Fruit fly (Drosophila melanogaster) whole organism, embryonic: Measurements from ENCODE around the gene Ns1.

Experiments
- BEAF-32 ChIP-seq: fragments of 200-800 bp; sonication (Bioruptor generic); optimal IDR thresholded peaks from 3 replicates; lab custom pipeline; 2017; ENCODE audit warnings: missing biosample characterization, missing genetic modification characterization, mild to moderate bottlenecking, moderate library complexity, missing genetic modification reagents
- C15 ChIP-seq: fragments of 200-800 bp; sonication (Bioruptor generic); IDR thresholded peaks from 3 replicates; pipeline ENCODE4 v1.3.6; 2022; ENCODE audit warnings: missing biosample characterization, missing genetic modification characterization
- CG10543 ChIP-seq: fragments of 200-800 bp; sonication (Bioruptor generic); optimal IDR thresholded peaks from 3 replicates; lab custom pipeline; 2017; ENCODE audit warnings: missing biosample characterization, mild to moderate bottlenecking, missing genetic modification characterization, moderate library complexity
- CG10654 ChIP-seq: fragments of 200-800 bp; sonication (Bioruptor generic); optimal IDR thresholded peaks from 2 replicates; lab custom pipeline; 2016; ENCODE audit warnings: missing biosample characterization, missing genetic modification characterization
- CG13287 ChIP-seq: fragments of 200-800 bp; sonication (Bioruptor generic); IDR thresholded peaks from 2 replicates; pipeline ENCODE4 v1.3.6; 2022; ENCODE audit warnings: missing biosample characterization, missing genetic modification characterization; ENCODE audit not compliant: partially characterized antibody
- CG1602 ChIP-seq: fragments of 200-800 bp; sonication (Bioruptor generic); optimal IDR thresholded peaks from 3 replicates; lab custom pipeline; 2016; ENCODE audit warnings: missing biosample characterization, missing genetic modification characterization
- CG1647 ChIP-seq: fragments of 200-800 bp; sonication (Bioruptor generic); optimal IDR thresholded peaks from 3 replicates; lab custom pipeline; 2016; ENCODE audit warnings: missing biosample characterization, missing genetic modification characterization
- CG17359 ChIP-seq: fragments of 200-800 bp; sonication (Bioruptor generic); optimal IDR thresholded peaks from 3 replicates; lab custom pipeline; 2018; ENCODE audit warnings: missing biosample characterization, mild to moderate bottlenecking, missing genetic modification characterization, moderate library complexity
- CG17829 ChIP-seq: fragments of 200-800 bp; optimal IDR thresholded peaks from 2 replicates; lab custom pipeline; 2019; ENCODE audit warnings: missing biosample characterization, mild to moderate bottlenecking, missing genetic modification characterization, moderate library complexity
- CG17912 ChIP-seq: fragments of 200-800 bp; sonication (Bioruptor generic); optimal IDR thresholded peaks from 2 replicates; lab custom pipeline; 2018; ENCODE audit warnings: missing biosample characterization, mild to moderate bottlenecking, missing genetic modification characterization
- CG18011 ChIP-seq: fragments of 200-800 bp; sonication (Bioruptor generic); optimal IDR thresholded peaks from 2 replicates; lab custom pipeline; 2017; ENCODE audit warnings: missing biosample characterization, missing genetic modification characterization, mild to moderate bottlenecking, moderate library complexity, missing genotype
- CG2120 ChIP-seq: fragments of 200-800 bp; sonication (Bioruptor generic); optimal IDR thresholded peaks from 3 replicates; lab custom pipeline; 2016; ENCODE audit warnings: missing biosample characterization, missing genetic modification characterization
- CG3281 ChIP-seq: fragments of 200-800 bp; sonication (Bioruptor generic); optimal IDR thresholded peaks from 3 replicates; lab custom pipeline; 2017; ENCODE audit warnings: missing biosample characterization, mild to moderate bottlenecking, missing genetic modification characterization
- CG33557 ChIP-seq: fragments of 200-800 bp; sonication (Bioruptor generic); optimal IDR thresholded peaks from 2 replicates; lab custom pipeline; 2019; ENCODE audit warnings: missing biosample characterization, mild to moderate bottlenecking, missing genetic modification characterization, moderate library complexity
- CG3407 ChIP-seq: fragments of 200-800 bp; sonication (Bioruptor generic); optimal IDR thresholded peaks from 2 replicates; lab custom pipeline; 2018; ENCODE audit warnings: missing biosample characterization, mild to moderate bottlenecking, missing genetic modification characterization
- CG34224 ChIP-seq: fragments of 200-800 bp; sonication (Bioruptor generic); IDR thresholded peaks from 3 replicates; pipeline ENCODE4 v1.3.6; 2022; ENCODE audit warnings: missing biosample characterization, missing genetic modification characterization; ENCODE audit not compliant: partially characterized antibody
- CG34376 ChIP-seq: fragments of 200-800 bp; sonication (Bioruptor generic); optimal IDR thresholded peaks from 2 replicates; lab custom pipeline; 2018; ENCODE audit warnings: missing biosample characterization, mild to moderate bottlenecking, missing genetic modification characterization
- CG4617 ChIP-seq: fragments of 200-800 bp; sonication (Bioruptor generic); optimal IDR thresholded peaks from 3 replicates; lab custom pipeline; 2016; ENCODE audit warnings: missing biosample characterization, missing genetic modification characterization, borderline replicate concordance
- CG7271 ChIP-seq: fragments of 200-800 bp; sonication (Bioruptor generic); optimal IDR thresholded peaks from 2 replicates; lab custom pipeline; 2018; ENCODE audit warnings: missing biosample characterization, mild to moderate bottlenecking, missing genetic modification characterization, moderate library complexity
- CG8290 ChIP-seq, 3 experiments: fragments of 200-800 bp; sonication (Bioruptor generic); optimal IDR thresholded peaks; 2 replicates each; lab custom pipeline; 2016 to 2019; ENCODE audit warnings: missing biosample characterization in 3 of 3, missing genetic modification characterization in 3 of 3, mild to moderate bottlenecking in 2 of 3, moderate library complexity in 1 of 3
- CG8765 ChIP-seq: fragments of 200-800 bp; sonication (Bioruptor generic); IDR thresholded peaks from 2 replicates; pipeline ENCODE4 v1.3.6; 2022; ENCODE audit warnings: missing biosample characterization, missing genetic modification characterization
- CHES-1-like ChIP-seq: fragments of 200-800 bp; sonication (Bioruptor generic); optimal IDR thresholded peaks from 2 replicates; lab custom pipeline; 2016; ENCODE audit warnings: missing biosample characterization, missing genetic modification characterization
- Deaf1 ChIP-seq: fragments of 200-800 bp; optimal IDR thresholded peaks from 3 replicates; lab custom pipeline; 2019; ENCODE audit warnings: missing biosample characterization, mild to moderate bottlenecking, missing genetic modification characterization, moderate library complexity
- Dek ChIP-seq: fragments of 200-800 bp; sonication (Bioruptor generic); optimal IDR thresholded peaks from 3 replicates; lab custom pipeline; 2019; ENCODE audit warnings: missing biosample characterization, mild to moderate bottlenecking, missing genetic modification characterization, moderate library complexity
- Dll ChIP-seq: fragments of 200-800 bp; sonication (Bioruptor generic); IDR thresholded peaks from 4 replicates; pipeline ENCODE4 v1.3.6; 2022; ENCODE audit warnings: missing biosample characterization, missing genetic modification characterization; ENCODE audit not compliant: partially characterized antibody
- Dp ChIP-seq: fragments of 200-800 bp; sonication (Bioruptor generic); optimal IDR thresholded peaks from 2 replicates; lab custom pipeline; 2018; ENCODE audit warnings: missing biosample characterization, mild to moderate bottlenecking, missing genetic modification characterization, moderate library complexity
- E2f2 ChIP-seq: fragments of 200-800 bp; sonication (Bioruptor generic); IDR thresholded peaks from 2 replicates; pipeline ENCODE4 v1.3.6; 2022; ENCODE audit warnings: missing biosample characterization, missing genetic modification characterization
- Gsc ChIP-seq: fragments of 200-800 bp; sonication (Bioruptor generic); IDR thresholded peaks from 2 replicates; pipeline ENCODE4 v1.3.6; 2022; ENCODE audit warnings: missing biosample characterization, missing genetic modification characterization
- Hand ChIP-seq: fragments of 200-800 bp; sonication (Bioruptor generic); optimal IDR thresholded peaks from 2 replicates; lab custom pipeline; 2017; ENCODE audit warnings: mild to moderate bottlenecking, missing biosample characterization, missing genetic modification reagents, missing genetic modification characterization
- Pdp1 ChIP-seq, 2 experiments: fragments of 200-800 bp; sonication (Bioruptor generic); optimal IDR thresholded peaks; 3 replicates each; lab custom pipeline; 2016; ENCODE audit warnings: missing biosample characterization in 2 of 2, missing genetic modification characterization in 2 of 2, mild to moderate bottlenecking in 1 of 2, moderate library complexity in 1 of 2
- Sox100B ChIP-seq: fragments of 200-800 bp; sonication (Bioruptor generic); optimal IDR thresholded peaks from 3 replicates; lab custom pipeline; 2018; ENCODE audit warnings: missing biosample characterization, mild to moderate bottlenecking, missing genetic modification characterization
- amos ChIP-seq: fragments of 200-800 bp; sonication (Bioruptor generic); IDR thresholded peaks from 2 replicates; pipeline ENCODE4 v1.3.6; 2022; ENCODE audit warnings: missing biosample characterization, missing genetic modification characterization; ENCODE audit not compliant: partially characterized antibody
- ap ChIP-seq: fragments of 200-800 bp; sonication (Bioruptor generic); IDR thresholded peaks from 2 replicates; pipeline ENCODE4 v1.3.6; 2022; ENCODE audit warnings: missing biosample characterization, missing genetic modification characterization
- bigmax ChIP-seq: fragments of 200-800 bp; sonication (Bioruptor generic); optimal IDR thresholded peaks from 2 replicates; lab custom pipeline; 2018; ENCODE audit warnings: missing biosample characterization, mild to moderate bottlenecking, missing genetic modification characterization
- br ChIP-seq: fragments of >200 bp; optimal IDR thresholded peaks from 2 replicates; lab custom pipeline; 2017
- cwo ChIP-seq: fragments of 200-800 bp; sonication (Bioruptor generic); optimal IDR thresholded peaks from 3 replicates; lab custom pipeline; 2017; ENCODE audit warnings: missing biosample characterization, missing genetic modification characterization, mild to moderate bottlenecking, moderate library complexity, missing genetic modification reagents
- danr ChIP-seq: fragments of 200-800 bp; sonication (Bioruptor generic); IDR thresholded peaks from 2 replicates; pipeline ENCODE4 v1.3.6; 2022; ENCODE audit warnings: missing biosample characterization, missing genetic modification characterization
- gce ChIP-seq: fragments of 200-800 bp; sonication (Bioruptor generic); IDR thresholded peaks from 3 replicates; pipeline ENCODE4 v1.3.6; 2022; ENCODE audit warnings: missing biosample characterization, missing genetic modification characterization
- grn ChIP-seq: fragments of 200-800 bp; sonication (Bioruptor generic); optimal IDR thresholded peaks from 3 replicates; lab custom pipeline; 2017; ENCODE audit warnings: missing biosample characterization, missing genetic modification characterization
- hbn ChIP-seq: fragments of 200-800 bp; sonication (Bioruptor generic); IDR thresholded peaks from 2 replicates; pipeline ENCODE4 v1.3.6; 2022; ENCODE audit warnings: missing biosample characterization, missing genetic modification characterization; ENCODE audit not compliant: partially characterized antibody
- her ChIP-seq: fragments of 200-800 bp; sonication (Bioruptor generic); optimal IDR thresholded peaks from 2 replicates; lab custom pipeline; 2016; ENCODE audit warnings: missing biosample characterization, missing genetic modification characterization
- mld ChIP-seq: fragments of 200-800 bp; sonication (Bioruptor generic); IDR thresholded peaks from 3 replicates; pipeline ENCODE4 v1.3.6; 2022; ENCODE audit warnings: missing biosample characterization, missing genetic modification characterization; ENCODE audit not compliant: partially characterized antibody
- odd ChIP-seq: fragments of 200-800 bp; sonication (Bioruptor generic); optimal IDR thresholded peaks from 2 replicates; lab custom pipeline; 2017; ENCODE audit warnings: missing biosample characterization, mild to moderate bottlenecking, missing genetic modification characterization
- org-1 ChIP-seq: fragments of 200-800 bp; sonication (Bioruptor generic); optimal IDR thresholded peaks from 2 replicates; lab custom pipeline; 2017; ENCODE audit warnings: missing biosample characterization, missing genetic modification characterization
- psq ChIP-seq: fragments of 200-800 bp; sonication (Bioruptor generic); optimal IDR thresholded peaks from 2 replicates; lab custom pipeline; 2017; ENCODE audit warnings: missing biosample characterization, missing genetic modification characterization
- ttk ChIP-seq: fragments of 200-800 bp; sonication (Bioruptor generic); IDR thresholded peaks from 2 replicates; pipeline ENCODE4 v2.1.2; 2022; ENCODE audit warnings: missing biosample characterization, missing genetic modification characterization
- vnd ChIP-seq: fragments of 200-800 bp; sonication (Bioruptor generic); IDR thresholded peaks from 3 replicates; pipeline ENCODE4 v1.3.6; 2022; ENCODE audit warnings: missing biosample characterization, missing genetic modification characterization; ENCODE audit not compliant: partially characterized antibody
- zen2 ChIP-seq: fragments of 200-800 bp; sonication (Bioruptor generic); IDR thresholded peaks from 3 replicates; pipeline ENCODE4 v1.3.6; 2022; ENCODE audit warnings: missing biosample characterization, missing genetic modification characterization; ENCODE audit not compliant: partially characterized antibody

Ns1 gene

dm6 chr3R:17085029-17085807 is 12.7 kb upstream of the Ns1 start, which contains the start of gene GckIII (continued):
- TF ChIP-seq CHES-1-like (GFP tag; lab: Kevin White, UChicago) (no peak), CG2120 (no peak), grn (GFP tag; lab: Kevin White, UChicago) (peak; percentile 86), CG17359 (peak; percentile 17), br (no peak), CG17912 (GFP tag; lab: Kevin White, UChicago) (no peak), zen2 (GFP tag; lab: Robert Waterston, UW) (peak; percentile 89), CG8765 (no peak), C15 (GFP tag; lab: Robert Waterston, UW) (no peak), CG34376 (GFP tag; lab: Kevin White, UChicago) (no peak), danr (GFP tag; lab: Robert Waterston, UW) (no peak), CG17829 (tag; lab: Kevin White, UChicago) (peak; percentile 22), vnd (GFP tag; lab: Robert Waterston, UW) (peak; percentile 66), ttk (no peak), CG3281 (GFP tag; lab: Kevin White, UChicago) (no peak), amos (GFP tag; lab: Robert Waterston, UW) (peak; percentile 79), Dll (peak; percentile 89), Dp (peak; percentile 51), CG10654 (GFP tag; lab: Kevin White, UChicago) (no peak), Dek (tag; lab: Kevin White, UChicago) (no peak), E2f2 (GFP tag; lab: Robert Waterston, UW) (peak; percentile 51; the same call in 1 of the 2 replicates), CG33557 (GFP tag; lab: Kevin White, UChicago) (no peak), CG8290 (GFP tag; optimal IDR thresholded peaks at IDR 0.05; lab: Kevin White, UChicago) (no peak), CG8290 (tag; optimal IDR thresholded peaks at IDR 0.05; lab: Kevin White, UChicago) (no peak), Deaf1 (tag; lab: Kevin White, UChicago) (no peak), hbn (peak; percentile 52), gce (no peak), CG10543 (no peak), ap (GFP tag; lab: Robert Waterston, UW) (no peak), Pdp1 (GFP tag; optimal IDR thresholded peaks at IDR 0.05; lab: Kevin White, UChicago) (peak in 1 of 2 experiments; percentile 11), CG34224 (GFP tag; lab: Robert Waterston, UW) (peak; percentile 93), Sox100B (GFP tag; lab: Kevin White, UChicago) (no peak), CG1602 (GFP tag; lab: Kevin White, UChicago) (no peak), bigmax (GFP tag; lab: Kevin White, UChicago) (no peak), Hand (no peak), Gsc (GFP tag; lab: Robert Waterston, UW) (no peak), CG3407 (GFP tag; lab: Kevin White, UChicago) (no peak), her (GFP tag; lab: Kevin White, UChicago) (no peak), odd (GFP tag; lab: Kevin White, UChicago) (no peak), CG18011 (no peak), org-1 (GFP tag; lab: Kevin White, UChicago) (no peak), CG13287 (GFP tag; lab: Robert Waterston, UW) (peak; percentile 87), CG7271 (no peak), CG1647 (GFP tag; lab: Kevin White, UChicago) (no peak), mld (GFP tag; lab: Robert Waterston, UW) (peak; percentile 87), BEAF-32 (GFP tag; lab: Kevin White, UChicago) (peak; percentile 74), psq (GFP tag; lab: Kevin White, UChicago) (no peak), CG4617 (GFP tag; lab: Kevin White, UChicago) (peak; percentile 63), cwo (GFP tag; lab: Kevin White, UChicago) (no peak)
